Worm (Caenorhabditis elegans) whole organism, mixed stage, embryonic: ENCODE measurements around the gene Y69H2.10.

ENCODE experiments used
- M03D4.4 ChIP-seq: sonication (generic microtip); optimal IDR thresholded peaks from 2 replicates; lab custom pipeline; 2017; ENCODE audit warnings: mild to moderate bottlenecking, missing genetic modification characterization, missing compliant biosample characterization
- bed-3 ChIP-seq: fragments of 200-800 bp; sonication (Bioruptor generic); optimal IDR thresholded peaks from 3 replicates; lab custom pipeline; 2018; ENCODE audit warnings: mild to moderate bottlenecking, missing genetic modification characterization, moderate library complexity, missing compliant biosample characterization
- blmp-1 ChIP-seq: fragments of 150-350 bp; optimal IDR thresholded peaks from 2 replicates; lab custom pipeline; 2014; ENCODE audit warnings: missing biosample characterization, missing genetic modification characterization
- ceh-39 ChIP-seq: fragments of 150-350 bp; optimal IDR thresholded peaks from 2 replicates; lab custom pipeline; 2014; ENCODE audit warnings: missing biosample characterization, missing genetic modification characterization
- ceh-83 ChIP-seq: fragments of 200-800 bp; sonication (Bioruptor generic); optimal IDR thresholded peaks from 2 replicates; lab custom pipeline; 2018; ENCODE audit warnings: mild to moderate bottlenecking, missing genetic modification characterization, missing compliant biosample characterization
- ces-1 ChIP-seq: fragments of 150-350 bp; optimal IDR thresholded peaks from 2 replicates; lab custom pipeline; 2014; ENCODE audit warnings: missing biosample characterization, missing genetic modification reagents, missing genetic modification characterization
- drap-1 ChIP-seq: fragments of 200-800 bp; sonication (Bioruptor generic); optimal IDR thresholded peaks from 3 replicates; lab custom pipeline; 2018; ENCODE audit warnings: mild to moderate bottlenecking, missing genetic modification characterization, missing compliant biosample characterization
- elt-1 ChIP-seq: sonication (generic microtip); optimal IDR thresholded peaks from 2 replicates; lab custom pipeline; 2017; ENCODE audit warnings: missing genetic modification characterization, mild to moderate bottlenecking, missing compliant biosample characterization, antibody characterized with exemption, moderate library complexity, borderline replicate concordance; ENCODE audit not compliant: insufficient read depth
- elt-3 ChIP-seq: fragments of 150-350 bp; optimal IDR thresholded peaks from 2 replicates; lab custom pipeline; 2014; ENCODE audit warnings: missing biosample characterization, missing genetic modification characterization
- flh-1 ChIP-seq: fragments of 200-800 bp; sonication (Bioruptor generic); optimal IDR thresholded peaks from 2 replicates; lab custom pipeline; 2018; ENCODE audit warnings: mild to moderate bottlenecking, missing genetic modification characterization, moderate library complexity, missing compliant biosample characterization
- ham-2 ChIP-seq: fragments of 200-800 bp; sonication (Bioruptor generic); optimal IDR thresholded peaks from 2 replicates; lab custom pipeline; 2018; ENCODE audit warnings: mild to moderate bottlenecking, missing genetic modification characterization, missing compliant biosample characterization
- lin-13 ChIP-seq: fragments of 150-350 bp; optimal IDR thresholded peaks from 2 replicates; lab custom pipeline; 2014; ENCODE audit warnings: missing biosample characterization, missing genetic modification characterization
- lin-32 ChIP-seq: fragments of 200-800 bp; sonication (Bioruptor generic); optimal IDR thresholded peaks from 2 replicates; lab custom pipeline; 2018; ENCODE audit warnings: mild to moderate bottlenecking, missing genetic modification characterization, missing compliant biosample characterization
- lsy-2 ChIP-seq: fragments of 150-350 bp; optimal IDR thresholded peaks from 2 replicates; lab custom pipeline; 2014; ENCODE audit warnings: missing biosample characterization, missing genetic modification characterization
- mep-1 ChIP-seq: fragments of 150-350 bp; optimal IDR thresholded peaks from 2 replicates; lab custom pipeline; 2017; ENCODE audit warnings: missing biosample characterization, missing genetic modification reagents, missing genetic modification characterization, inconsistent platforms
- mls-2 ChIP-seq: sonication (generic microtip); optimal IDR thresholded peaks from 2 replicates; lab custom pipeline; 2016; ENCODE audit warnings: mild to moderate bottlenecking, missing genetic modification characterization, moderate library complexity, missing compliant biosample characterization
- nhr-12 ChIP-seq: fragments of 150-350 bp; optimal IDR thresholded peaks from 2 replicates; lab custom pipeline; 2014; ENCODE audit warnings: missing biosample characterization, missing genetic modification characterization
- nhr-2 ChIP-seq: fragments of 150-350 bp; optimal IDR thresholded peaks from 2 replicates; lab custom pipeline; 2014; ENCODE audit warnings: missing biosample characterization, missing genetic modification characterization
- nhr-28 ChIP-seq: fragments of 150-350 bp; optimal IDR thresholded peaks from 2 replicates; lab custom pipeline; 2014; ENCODE audit warnings: missing biosample characterization, missing genetic modification characterization
- nhr-76 ChIP-seq: sonication (generic microtip); optimal IDR thresholded peaks from 2 replicates; lab custom pipeline; 2017; ENCODE audit warnings: missing biosample characterization, missing genetic modification characterization
- pha-4 ChIP-seq: fragments of 150-350 bp; optimal IDR thresholded peaks from 2 replicates; lab custom pipeline; 2018; ENCODE audit warnings: missing biosample characterization, missing genetic modification reagents, missing genetic modification characterization
- snpc-4 ChIP-seq: fragments of 150-350 bp; optimal IDR thresholded peaks from 2 replicates; lab custom pipeline; 2014; ENCODE audit warnings: missing biosample characterization, missing genetic modification characterization
- sptf-1 ChIP-seq: sonication (generic microtip); optimal IDR thresholded peaks from 2 replicates; lab custom pipeline; 2017; ENCODE audit warnings: mild to moderate bottlenecking, missing genetic modification characterization, moderate library complexity, missing compliant biosample characterization
- tbx-8 ChIP-seq: fragments of 200-800 bp; sonication (Bioruptor generic); optimal IDR thresholded peaks from 2 replicates; lab custom pipeline; 2018; ENCODE audit warnings: mild to moderate bottlenecking, missing genetic modification characterization, moderate library complexity, missing compliant biosample characterization
- unc-39 ChIP-seq: fragments of 150-350 bp; optimal IDR thresholded peaks from 2 replicates; lab custom pipeline; 2014; ENCODE audit warnings: missing biosample characterization, missing genetic modification characterization
- unc-62 ChIP-seq: fragments of 150-350 bp; optimal IDR thresholded peaks from 2 replicates; lab custom pipeline; 2014; ENCODE audit warnings: missing biosample characterization, missing genetic modification reagents, missing genetic modification characterization
- zip-8 ChIP-seq: fragments of 150-350 bp; optimal IDR thresholded peaks from 2 replicates; lab custom pipeline; 2014; ENCODE audit warnings: missing biosample characterization, missing genetic modification characterization
- ztf-11 ChIP-seq: fragments of 150-350 bp; optimal IDR thresholded peaks from 2 replicates; lab custom pipeline; 2014; ENCODE audit warnings: missing biosample characterization, missing genetic modification characterization

The Y69H2.10 gene

ce11 chrV:18724076-18724475 is 54.0 kb downstream of the Y69H2.10 start:
- TF ChIP-seq ham-2 (GFP tag; lab: Kevin White, UChicago) (no peak), sptf-1 (tag; lab: Kevin White, UChicago) (no peak), lsy-2 (no peak), lin-32 (GFP tag; lab: Kevin White, UChicago) (no peak), drap-1 (GFP tag; lab: Kevin White, UChicago) (no peak), mep-1 (tag; lab: Kevin White, UChicago) (no peak), M03D4.4 (no peak), nhr-28 (tag; lab: Kevin White, UChicago) (no peak), unc-39 (tag; lab: Kevin White, UChicago) (no peak), elt-3 (tag; lab: Kevin White, UChicago) (no peak), zip-8 (tag; lab: Kevin White, UChicago) (no peak), nhr-2 (tag; lab: Kevin White, UChicago) (no peak), elt-1 (tag; lab: Kevin White, UChicago) (no peak), ceh-39 (tag; lab: Kevin White, UChicago) (no peak), snpc-4 (no peak), lin-13 (tag; lab: Kevin White, UChicago) (no peak)

- TF ChIP-seq nhr-12 (tag; lab: Kevin White, UChicago) (no peak), ces-1 (peak; percentile 68)
Measured at ce11 chrV:18725858-18726257, 55.7 kb downstream of the Y69H2.10 start.

- TF ChIP-seq unc-39 (tag; lab: Kevin White, UChicago) (no peak), flh-1 (no peak), tbx-8 (GFP tag; lab: Kevin White, UChicago) (no peak), lin-32 (GFP tag; lab: Kevin White, UChicago) (no peak), ztf-11 (tag; lab: Kevin White, UChicago) (no peak), pha-4 (tag; lab: Kevin White, UChicago) (no peak), mep-1 (tag; lab: Kevin White, UChicago) (no peak), drap-1 (GFP tag; lab: Kevin White, UChicago) (no peak), ham-2 (GFP tag; lab: Kevin White, UChicago) (no peak), unc-62 (GFP tag; lab: Kevin White, UChicago) (no peak), nhr-2 (tag; lab: Kevin White, UChicago) (no peak), elt-3 (tag; lab: Kevin White, UChicago) (no peak), mls-2 (tag; lab: Kevin White, UChicago) (no peak), blmp-1 (tag; lab: Kevin White, UChicago) (no peak), nhr-76 (tag; lab: Kevin White, UChicago) (no peak), ceh-83 (no peak), bed-3 (GFP tag; lab: Kevin White, UChicago) (no peak), zip-8 (tag; lab: Kevin White, UChicago) (no peak)
- TF ChIP-seq, all 35 proteins: peak for 0
Measured at ce11 chrV:18729324-18729924, 59.3 kb downstream of the Y69H2.10 start, which contains the start of gene asp-19. TSS of gene asp-19 (minus strand) at chrV:18729374.

- TF ChIP-seq ceh-39 (tag; lab: Kevin White, UChicago) (no peak), ztf-11 (tag; lab: Kevin White, UChicago) (no peak)
Measured at ce11 chrV:18731579-18732041, 61.5 kb downstream of the Y69H2.10 start, which contains the start of the genes asp-18 and scl-19. TSS of gene asp-18 (minus strand) at chrV:18731679. TSS of gene scl-19 (plus strand) at chrV:18731991.

- TF ChIP-seq elt-3 (tag; lab: Kevin White, UChicago) (no peak), ztf-11 (tag; lab: Kevin White, UChicago) (no peak), ham-2 (GFP tag; lab: Kevin White, UChicago) (peak; percentile 10), flh-1 (no peak), unc-39 (tag; lab: Kevin White, UChicago) (no peak)
- TF ChIP-seq, all 35 proteins: peak for 1
Measured at ce11 chrV:18733942-18734341, 63.8 kb downstream of the Y69H2.10 start.
